Worm (Caenorhabditis elegans) whole organism, midembryonic: Measurements from ENCODE around the gene sars-1.

Experiments used
- T22C8.4 ChIP-seq: fragments of 200-800 bp; sonication (Bioruptor generic); IDR thresholded peaks from 2 replicates; pipeline ENCODE4 v1.3.6; 2022; ENCODE audit warnings: missing genetic modification characterization, missing compliant biosample characterization
- cog-1 ChIP-seq: sonication (generic microtip); optimal IDR thresholded peaks from 2 replicates; lab custom pipeline; 2016; ENCODE audit warnings: missing genetic modification characterization, missing compliant biosample characterization
- flt-1 ChIP-seq: fragments of 200-800 bp; sonication (Bioruptor generic); IDR thresholded peaks from 2 replicates; pipeline ENCODE4 v1.3.6; 2022; ENCODE audit warnings: missing genetic modification characterization, missing compliant biosample characterization
- klf-2 ChIP-seq: fragments of 200-800 bp; sonication (Bioruptor generic); conservative IDR thresholded peaks from 2 replicates; pipeline ENCODE4 v1.3.6; 2022; ENCODE audit warnings: missing genetic modification reagents, missing genetic modification characterization, missing compliant biosample characterization
- med-1 ChIP-seq: sonication (generic microtip); optimal IDR thresholded peaks from 2 replicates; lab custom pipeline; 2017; ENCODE audit warnings: missing genetic modification characterization, mild to moderate bottlenecking, missing compliant biosample characterization, antibody characterized with exemption, missing genetic modification reagents; ENCODE audit not compliant: insufficient read depth
- ref-1 ChIP-seq: fragments of 200-800 bp; sonication (Bioruptor generic); conservative IDR thresholded peaks from 2 replicates; pipeline ENCODE4 v1.3.6; 2022; ENCODE audit warnings: missing genetic modification reagents, missing genetic modification characterization, missing compliant biosample characterization
- tab-1 ChIP-seq: fragments of 200-800 bp; sonication (Bioruptor generic); IDR thresholded peaks from 2 replicates; pipeline ENCODE4 v1.3.6; 2022; ENCODE audit warnings: missing genetic modification characterization, missing compliant biosample characterization
- ztf-23 ChIP-seq: fragments of 200-800 bp; sonication (Bioruptor generic); IDR thresholded peaks from 2 replicates; pipeline ENCODE4 v1.3.6; 2022; ENCODE audit warnings: missing genetic modification reagents, missing genetic modification characterization, missing compliant biosample characterization
- ztf-29 ChIP-seq: fragments of 200-800 bp; sonication (Bioruptor generic); IDR thresholded peaks from 2 replicates; pipeline ENCODE4 v1.3.6; 2022; ENCODE audit warnings: missing genetic modification reagents, missing genetic modification characterization, missing compliant biosample characterization

ce11 chrIV:10001748-10002147 lies 1.8 kb upstream of the sars-1 start, which contains the start of gene C47E12.3:
- TF ChIP-seq klf-2 (GFP tag; lab: Robert Waterston, UW) = no peak
- no peak for TF ChIP-seq ref-1 (GFP tag; lab: Robert Waterston, UW)
- no peak for TF ChIP-seq ztf-23
- no peak for TF ChIP-seq med-1 (GFP tag; lab: Kevin White, UChicago)
- no peak for TF ChIP-seq cog-1 (tag; lab: Kevin White, UChicago)
- TF ChIP-seq tab-1 = no peak
- TF ChIP-seq T22C8.4 (GFP tag; lab: Robert Waterston, UW) = no peak
- no peak for TF ChIP-seq flt-1 (GFP tag; lab: Robert Waterston, UW)
- no peak for TF ChIP-seq ztf-29 (GFP tag; lab: Robert Waterston, UW)
